Comparison of ENCODE assay signal across 1 fruit fly cellular context in the genomic region with DNA sequence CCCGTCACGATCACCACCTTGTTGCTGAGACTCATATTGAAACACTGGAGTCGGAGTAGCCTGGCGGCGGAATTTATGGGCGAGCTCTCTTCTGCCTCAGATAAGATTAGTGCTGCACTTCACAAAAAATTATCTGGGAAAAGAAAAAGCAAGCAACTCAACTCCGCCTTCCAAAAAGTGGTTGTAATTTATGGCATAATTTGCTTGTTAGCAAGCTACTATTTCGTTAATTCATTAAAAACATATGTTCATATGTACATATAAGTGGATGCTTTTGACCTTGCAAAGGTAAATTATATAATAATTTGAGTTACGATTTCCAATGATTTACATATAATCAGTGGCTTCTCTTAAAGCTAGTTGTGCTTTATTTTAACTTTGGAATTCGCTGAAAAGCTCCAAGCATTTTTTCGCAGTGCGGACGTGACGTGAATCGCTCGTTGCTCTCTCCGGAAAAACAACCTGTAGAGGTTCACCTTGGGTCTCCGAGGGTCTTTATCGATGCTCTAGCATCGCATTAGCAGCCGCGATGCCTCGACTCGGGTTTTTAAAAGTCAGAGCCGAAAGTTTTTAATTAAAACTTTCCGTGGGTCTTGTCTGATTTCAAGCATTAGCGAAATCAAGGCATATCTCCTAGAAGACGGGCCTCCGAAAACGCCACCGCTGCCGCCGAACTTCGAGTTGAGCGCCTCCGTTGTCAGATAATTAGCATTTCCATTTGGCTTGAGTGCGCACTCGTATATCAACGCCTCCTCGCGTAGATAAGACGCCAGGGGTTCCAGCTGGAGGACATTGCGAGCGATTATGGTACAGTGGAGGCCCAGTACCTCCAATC.
TF ChIP-seq lines count a peak whose summit lies in the region.

TSS of gene CG3699 (minus strand) at position 51 of the 835 bp plus-strand sequence.

TF ChIP-seq in whole organism, embryonic, 481 proteins besides CTCF, POLR2A, EP300 and RAD21 (continued from another document and continues in another):
- TF ChIP-seq CG5953 (GFP tag; IDR thresholded peaks at IDR 0.05; lab: Robert Waterston, UW) (no peak), Kr (GFP tag; optimal IDR thresholded peaks at IDR 0.05; lab: Kevin White, UChicago) (no peak), CG31441 (GFP tag; IDR thresholded peaks at IDR 0.05; lab: Robert Waterston, UW) (0 out of 2 replicates have a peak, but pooled peaks have one; percentile 15), CG5245 (GFP tag; optimal IDR thresholded peaks at IDR 0.05; lab: Kevin White, UChicago) (no peak), CrebB (tag; optimal IDR thresholded peaks at IDR 0.05; lab: Kevin White, UChicago) (peak; percentile 25), CG11398 (GFP tag; optimal IDR thresholded peaks at IDR 0.05; lab: Kevin White, UChicago) (no peak), CG18599 (GFP tag; optimal IDR thresholded peaks at IDR 0.05; lab: Kevin White, UChicago) (peak; percentile 75), Med (GFP tag; lab: Kevin White, UChicago) (peak; percentile 68), fu2 (GFP tag; optimal IDR thresholded peaks at IDR 0.05; lab: Kevin White, UChicago) (no peak), CG15269 (tag; optimal IDR thresholded peaks at IDR 0.05; lab: Kevin White, UChicago) (peak; percentile 67), CG10462 (GFP tag; optimal IDR thresholded peaks at IDR 0.05; lab: Kevin White, UChicago) (no peak), esg (GFP tag; conservative IDR thresholded peaks at IDR 0.05; lab: Robert Waterston, UW) (no peak), bsh (GFP tag; optimal IDR thresholded peaks at IDR 0.05; lab: Kevin White, UChicago) (no peak), CG9817 (tag; optimal IDR thresholded peaks at IDR 0.05; lab: Kevin White, UChicago) (peak; percentile 35), lbe (GFP tag; optimal IDR thresholded peaks at IDR 0.05; lab: Kevin White, UChicago) (no peak), ash1 (GFP tag; optimal IDR thresholded peaks at IDR 0.05; lab: Kevin White, UChicago) (no peak), CG12744 (GFP tag; optimal IDR thresholded peaks at IDR 0.05; lab: Kevin White, UChicago) (no peak), mirr (GFP tag; optimal IDR thresholded peaks at IDR 0.05; lab: Kevin White, UChicago) (no peak), Dbx (GFP tag; IDR thresholded peaks at IDR 0.05; lab: Robert Waterston, UW) (no peak), CG1529 (GFP tag; optimal IDR thresholded peaks at IDR 0.05; lab: Kevin White, UChicago) (no peak), CG2712 (tag; optimal IDR thresholded peaks at IDR 0.05; lab: Kevin White, UChicago) (peak; percentile 42), usp (GFP tag; optimal IDR thresholded peaks at IDR 0.05; lab: Kevin White, UChicago) (no peak), gsb (GFP tag; IDR thresholded peaks at IDR 0.05; lab: Robert Waterston, UW) (no peak), Hmr (GFP tag; optimal IDR thresholded peaks at IDR 0.05; lab: Kevin White, UChicago) (peak; percentile 56), CG13424 (tag; optimal IDR thresholded peaks at IDR 0.05; lab: Kevin White, UChicago) (peak; percentile 58), CG7271 (tag; optimal IDR thresholded peaks at IDR 0.05; lab: Kevin White, UChicago) (no peak), Ada2b (GFP tag; IDR thresholded peaks at IDR 0.05; lab: Robert Waterston, UW) (no peak), Sin3A (optimal IDR thresholded peaks at IDR 0.05; lab: Kevin White, UChicago) (no peak), dati (GFP tag; IDR thresholded peaks at IDR 0.05; lab: Robert Waterston, UW) (no peak), Dfd (GFP tag; optimal IDR thresholded peaks at IDR 0.05; lab: Kevin White, UChicago) (no peak), Dip3 (GFP tag; optimal IDR thresholded peaks at IDR 0.05; lab: Kevin White, UChicago) (no peak), ttk (GFP tag; IDR thresholded peaks at IDR 0.05; lab: Robert Waterston, UW) (no peak), lov (optimal IDR thresholded peaks at IDR 0.05; lab: Kevin White, UChicago) (no peak), lov (GFP tag; IDR thresholded peaks at IDR 0.05; lab: Robert Waterston, UW) (no peak), gt (GFP tag; IDR thresholded peaks at IDR 0.05; lab: Robert Waterston, UW) (no peak), CG4404 (GFP tag; IDR thresholded peaks at IDR 0.05; lab: Robert Waterston, UW) (no peak), kah (GFP tag; optimal IDR thresholded peaks at IDR 0.05; lab: Kevin White, UChicago) (no peak), NC2β (GFP tag; optimal IDR thresholded peaks at IDR 0.05; lab: Kevin White, UChicago) (no peak), ase (GFP tag; IDR thresholded peaks at IDR 0.05; lab: Robert Waterston, UW) (no peak), gcm2 (GFP tag; optimal IDR thresholded peaks at IDR 0.05; lab: Kevin White, UChicago) (no peak), CG34422 (GFP tag; IDR thresholded peaks at IDR 0.05; lab: Robert Waterston, UW) (no peak), Side (GFP tag; optimal IDR thresholded peaks at IDR 0.05; lab: Kevin White, UChicago) (no peak), CG11560 (tag; IDR thresholded peaks at IDR 0.05; lab: Robert Waterston, UW) (no peak), ara (GFP tag; IDR thresholded peaks at IDR 0.05; lab: Robert Waterston, UW) (no peak), CG33557 (GFP tag; optimal IDR thresholded peaks at IDR 0.05; lab: Kevin White, UChicago) (no peak), D19B (GFP tag; optimal IDR thresholded peaks at IDR 0.05; lab: Kevin White, UChicago) (peak; percentile 12), CG13624 (GFP tag; optimal IDR thresholded peaks at IDR 0.05; lab: Kevin White, UChicago) (no peak), ind (GFP tag; optimal IDR thresholded peaks at IDR 0.05; lab: Kevin White, UChicago) (peak; percentile 34), HmgZ (tag; optimal IDR thresholded peaks at IDR 0.05; lab: Kevin White, UChicago) (peak; percentile 1), CG12155 (GFP tag; optimal IDR thresholded peaks at IDR 0.05; lab: Kevin White, UChicago) (peak; percentile 35), psq (GFP tag; optimal IDR thresholded peaks at IDR 0.05; lab: Kevin White, UChicago) (no peak), CG6689 (GFP tag; IDR thresholded peaks at IDR 0.05; lab: Robert Waterston, UW) (no peak), CG17912 (GFP tag; optimal IDR thresholded peaks at IDR 0.05; lab: Kevin White, UChicago) (no peak), CG2129 (GFP tag; IDR thresholded peaks at IDR 0.05; lab: Robert Waterston, UW; ENCODE audit: partially characterized antibody) (no peak), D (optimal IDR thresholded peaks at IDR 0.05; lab: Kevin White, UChicago) (no peak), D (GFP tag; optimal IDR thresholded peaks at IDR 0.05; lab: Kevin White, UChicago) (no peak), Doc3 (GFP tag; IDR thresholded peaks at IDR 0.05; lab: Robert Waterston, UW; ENCODE audit: partially characterized antibody) (no peak), Awh (GFP tag; IDR thresholded peaks at IDR 0.05; lab: Robert Waterston, UW) (no peak), sc (optimal IDR thresholded peaks at IDR 0.05; lab: Kevin White, UChicago) (no peak), sc (GFP tag; optimal IDR thresholded peaks at IDR 0.05; lab: Kevin White, UChicago) (no peak), Jarid2 (GFP tag; optimal IDR thresholded peaks at IDR 0.05; lab: Kevin White, UChicago) (peak; percentile 27), Elba2 (GFP tag; optimal IDR thresholded peaks at IDR 0.05; lab: Kevin White, UChicago) (no peak), CG2202 (tag; optimal IDR thresholded peaks at IDR 0.05; lab: Kevin White, UChicago) (no peak), Drgx (GFP tag; IDR thresholded peaks at IDR 0.05; lab: Robert Waterston, UW) (no peak), Hr78 (GFP tag; optimal IDR thresholded peaks at IDR 0.05; lab: Kevin White, UChicago) (no peak), Aef1 (GFP tag; IDR thresholded peaks at IDR 0.05; lab: Robert Waterston, UW) (no peak), ems (GFP tag; optimal IDR thresholded peaks at IDR 0.05; lab: Kevin White, UChicago) (no peak), luna (GFP tag; optimal IDR thresholded peaks at IDR 0.05; lab: Kevin White, UChicago) (no peak), slou (GFP tag; optimal IDR thresholded peaks at IDR 0.05; lab: Kevin White, UChicago) (no peak), CG15514 (GFP tag; optimal IDR thresholded peaks at IDR 0.05; lab: Kevin White, UChicago) (peak; percentile 29), CG5180 (GFP tag; optimal IDR thresholded peaks at IDR 0.05; lab: Kevin White, UChicago) (no peak), Deaf1 (tag; optimal IDR thresholded peaks at IDR 0.05; lab: Kevin White, UChicago) (peak; percentile 51), hb (GFP tag; IDR thresholded peaks at IDR 0.05; lab: Robert Waterston, UW; ENCODE audit: partially characterized antibody) (no peak), gsb-n (tag; optimal IDR thresholded peaks at IDR 0.05; lab: Kevin White, UChicago) (no peak), dmrt11E (tag; optimal IDR thresholded peaks at IDR 0.05; lab: Kevin White, UChicago) (no peak), CG12071 (GFP tag; optimal IDR thresholded peaks at IDR 0.05; lab: Kevin White, UChicago) (no peak), Sry-β (GFP tag; optimal IDR thresholded peaks at IDR 0.05; lab: Kevin White, UChicago) (no peak), prd (optimal IDR thresholded peaks at IDR 0.05; lab: Kevin White, UChicago) (no peak), prd (GFP tag; IDR thresholded peaks at IDR 0.05; lab: Robert Waterston, UW) (0 out of 3 replicates have a peak, but pooled peaks have one; percentile 33), Adf1 (GFP tag; IDR thresholded peaks at IDR 0.05; lab: Robert Waterston, UW) (peak; percentile 9; the same call in 1 of the 2 replicates), nerfin-2 (GFP tag; IDR thresholded peaks at IDR 0.05; lab: Robert Waterston, UW; ENCODE audit: partially characterized antibody) (no peak), CG12219 (GFP tag; optimal IDR thresholded peaks at IDR 0.05; lab: Kevin White, UChicago) (peak; percentile 8), bab2 (GFP tag; optimal IDR thresholded peaks at IDR 0.05; lab: Kevin White, UChicago) (no peak), pum (GFP tag; optimal IDR thresholded peaks at IDR 0.05; lab: Kevin White, UChicago) (no peak), Gug (GFP tag; IDR thresholded peaks at IDR 0.05; lab: Robert Waterston, UW) (no peak; the same call in 3 of the 4 replicates), kay (GFP tag; optimal IDR thresholded peaks at IDR 0.05; lab: Kevin White, UChicago) (no peak), Ets97D (GFP tag; optimal IDR thresholded peaks at IDR 0.05; lab: Kevin White, UChicago) (no peak), Hey (tag; optimal IDR thresholded peaks at IDR 0.05; lab: Kevin White, UChicago) (no peak), slp2 (GFP tag; optimal IDR thresholded peaks at IDR 0.05; lab: Kevin White, UChicago) (no peak), lmd (GFP tag; IDR thresholded peaks at IDR 0.05; lab: Robert Waterston, UW) (peak; percentile 32; the same call in 1 of the 2 replicates), Rx (GFP tag; IDR thresholded peaks at IDR 0.05; lab: Robert Waterston, UW) (no peak), eve (GFP tag; optimal IDR thresholded peaks at IDR 0.05; lab: Kevin White, UChicago) (no peak), HLHmδ (GFP tag; optimal IDR thresholded peaks at IDR 0.05; lab: Kevin White, UChicago) (no peak), schlank (tag; optimal IDR thresholded peaks at IDR 0.05; lab: Kevin White, UChicago) (no peak), CG31365 (tag; optimal IDR thresholded peaks at IDR 0.05; lab: Kevin White, UChicago) (no peak), Lpt (GFP tag; optimal IDR thresholded peaks at IDR 0.05; lab: Kevin White, UChicago) (no peak), dysf (GFP tag; IDR thresholded peaks at IDR 0.05; lab: Robert Waterston, UW) (peak; percentile 65; the same call in 2 of the 3 replicates), Scr (GFP tag; IDR thresholded peaks at IDR 0.05; lab: Robert Waterston, UW; ENCODE audit: partially characterized antibody) (no peak), Nf-YC (tag; optimal IDR thresholded peaks at IDR 0.05; lab: Kevin White, UChicago) (peak; percentile 22), CG8944 (GFP tag; optimal IDR thresholded peaks at IDR 0.05; lab: Kevin White, UChicago) (no peak), CG6765 (GFP tag; optimal IDR thresholded peaks at IDR 0.05; lab: Kevin White, UChicago) (no peak), tll (GFP tag; optimal IDR thresholded peaks at IDR 0.05; lab: Kevin White, UChicago) (no peak), CG3407 (GFP tag; optimal IDR thresholded peaks at IDR 0.05; lab: Kevin White, UChicago) (no peak), cato (GFP tag; optimal IDR thresholded peaks at IDR 0.05; lab: Kevin White, UChicago; ENCODE audit: borderline replicate concordance) (no peak), HHEX (GFP tag; optimal IDR thresholded peaks at IDR 0.05; lab: Kevin White, UChicago) (peak; percentile 25), CG17361 (GFP tag; IDR thresholded peaks at IDR 0.05; lab: Robert Waterston, UW) (peak; percentile 51; the same call in 2 of the 3 replicates), Hr39 (optimal IDR thresholded peaks at IDR 0.05; lab: Kevin White, UChicago) (no peak), CG13775 (GFP tag; optimal IDR thresholded peaks at IDR 0.05; lab: Kevin White, UChicago) (no peak), hkb (optimal IDR thresholded peaks at IDR 0.05; lab: Kevin White, UChicago) (no peak), hkb (GFP tag; IDR thresholded peaks at IDR 0.05; lab: Robert Waterston, UW) (no peak; the same call in 1 of the 2 replicates), Abd-B (GFP tag; optimal IDR thresholded peaks at IDR 0.05; lab: Kevin White, UChicago) (peak; percentile 18), CG16815 (GFP tag; optimal IDR thresholded peaks at IDR 0.05; lab: Kevin White, UChicago) (no peak), Opbp (GFP tag; IDR thresholded peaks at IDR 0.05; lab: Robert Waterston, UW; ENCODE audit: partially characterized antibody) (no peak), zen (tag; optimal IDR thresholded peaks at IDR 0.05; lab: Kevin White, UChicago) (no peak), CG2116 (GFP tag; optimal IDR thresholded peaks at IDR 0.05; lab: Kevin White, UChicago) (no peak), chinmo (GFP tag; IDR thresholded peaks at IDR 0.05; lab: Robert Waterston, UW; ENCODE audit: partially characterized antibody) (no peak), Ets65A (GFP tag; lab: Kevin White, UChicago) (peak; percentile 86), CG7786 (GFP tag; optimal IDR thresholded peaks at IDR 0.05; lab: Kevin White, UChicago) (no peak), ewg (GFP tag; optimal IDR thresholded peaks at IDR 0.05; lab: Kevin White, UChicago) (no peak), unpg (GFP tag; optimal IDR thresholded peaks at IDR 0.05; lab: Kevin White, UChicago) (peak; percentile 44), fd3F (GFP tag; optimal IDR thresholded peaks at IDR 0.05; lab: Kevin White, UChicago) (no peak), CG7357 (GFP tag; IDR thresholded peaks at IDR 0.05; lab: Robert Waterston, UW) (no peak), ac (GFP tag; optimal IDR thresholded peaks at IDR 0.05; lab: Kevin White, UChicago) (no peak), CG11093 (GFP tag; IDR thresholded peaks at IDR 0.05; lab: Robert Waterston, UW) (no peak), sna (GFP tag; IDR thresholded peaks at IDR 0.05; lab: Robert Waterston, UW; ENCODE audit: partially characterized antibody) (no peak), CG3163 (GFP tag; optimal IDR thresholded peaks at IDR 0.05; lab: Kevin White, UChicago) (no peak)
